Fruit fly (Drosophila melanogaster): ENCODE results near the gene Or85e.

Or85e gene

dm6 chr3R:8642376-8642966, 6.8 kb upstream of the Or85e start (continued):
- TF ChIP-seq CG6813 (GFP tag; optimal IDR thresholded peaks at IDR 0.05): no peak
- no peak for TF ChIP-seq ase (GFP tag; IDR thresholded peaks at IDR 0.05)
- no peak for TF ChIP-seq CG11456 (GFP tag; IDR thresholded peaks at IDR 0.05)
- no peak for TF ChIP-seq sr (GFP tag; IDR thresholded peaks at IDR 0.05)
- TF ChIP-seq toy (GFP tag; IDR thresholded peaks at IDR 0.05): no peak
- no peak for TF ChIP-seq CG13296 (GFP tag; optimal IDR thresholded peaks at IDR 0.05)
- TF ChIP-seq CG10147 (GFP tag; optimal IDR thresholded peaks at IDR 0.05): no peak
- no peak for TF ChIP-seq Neu2 (GFP tag; optimal IDR thresholded peaks at IDR 0.05; ENCODE audit: borderline replicate concordance)
- no peak for TF ChIP-seq CG17361 (GFP tag; IDR thresholded peaks at IDR 0.05)
- TF ChIP-seq sisA (GFP tag; IDR thresholded peaks at IDR 0.05): no peak
- no peak for TF ChIP-seq hbn (GFP tag; IDR thresholded peaks at IDR 0.05; ENCODE audit: partially characterized antibody)
- no peak for TF ChIP-seq HmgD (GFP tag; optimal IDR thresholded peaks at IDR 0.05)
- no peak for TF ChIP-seq CG1832 (GFP tag; optimal IDR thresholded peaks at IDR 0.05)
- no peak for TF ChIP-seq HLH3B (GFP tag; IDR thresholded peaks at IDR 0.05)
- TF ChIP-seq CG10209 (GFP tag; optimal IDR thresholded peaks at IDR 0.05): no peak
- TF ChIP-seq BEAF-32 (GFP tag; optimal IDR thresholded peaks at IDR 0.05): no peak
- no peak for TF ChIP-seq chm (GFP tag; IDR thresholded peaks at IDR 0.05)
- no peak for TF ChIP-seq pros (GFP tag; optimal IDR thresholded peaks at IDR 0.05)
- no peak for TF ChIP-seq Fer2 (tag; optimal IDR thresholded peaks at IDR 0.05)
- TF ChIP-seq CG2199 (GFP tag; IDR thresholded peaks at IDR 0.05): no peak
- TF ChIP-seq stc (GFP tag; IDR thresholded peaks at IDR 0.05): no peak
- TF ChIP-seq lmd (GFP tag; IDR thresholded peaks at IDR 0.05): no peak
- TF ChIP-seq CG2129 (GFP tag; IDR thresholded peaks at IDR 0.05; ENCODE audit: partially characterized antibody): 0 out of 2 replicates have a peak, but pooled peaks have one; percentile 25
- TF ChIP-seq insv (GFP tag; optimal IDR thresholded peaks at IDR 0.05): no peak
- no peak; the same call in 2 of the 3 replicates for TF ChIP-seq zen2 (GFP tag; IDR thresholded peaks at IDR 0.05; ENCODE audit: partially characterized antibody)
- no peak for TF ChIP-seq fd3F (GFP tag; optimal IDR thresholded peaks at IDR 0.05)
- TF ChIP-seq Xrp1 (GFP tag; IDR thresholded peaks at IDR 0.05): 0 out of 2 replicates have a peak, but pooled peaks have one; percentile 11
- TF ChIP-seq kay (GFP tag; optimal IDR thresholded peaks at IDR 0.05): no peak
- TF ChIP-seq CG2889 (GFP tag; IDR thresholded peaks at IDR 0.05): no peak
- TF ChIP-seq CG16815 (GFP tag; optimal IDR thresholded peaks at IDR 0.05): no peak
- no peak for TF ChIP-seq CG13424 (tag; optimal IDR thresholded peaks at IDR 0.05)
- TF ChIP-seq CG2202 (tag; optimal IDR thresholded peaks at IDR 0.05): no peak
- no peak for TF ChIP-seq fd102C (GFP tag; optimal IDR thresholded peaks at IDR 0.05)
- TF ChIP-seq CG12104 (GFP tag; optimal IDR thresholded peaks at IDR 0.05): no peak
- TF ChIP-seq CkIIα-i1 (GFP tag; IDR thresholded peaks at IDR 0.05): no peak
- TF ChIP-seq CG17186 (GFP tag; optimal IDR thresholded peaks at IDR 0.05): no peak
- TF ChIP-seq Sry-β (GFP tag; optimal IDR thresholded peaks at IDR 0.05): no peak
- no peak for TF ChIP-seq CTCF (GFP tag; optimal IDR thresholded peaks at IDR 0.05)
- peak; percentile 75 for TF ChIP-seq exex (tag; optimal IDR thresholded peaks at IDR 0.05)
- TF ChIP-seq tin (GFP tag; optimal IDR thresholded peaks at IDR 0.05): no peak
- TF ChIP-seq CG3163 (GFP tag; optimal IDR thresholded peaks at IDR 0.05): no peak
- TF ChIP-seq CG13287 (GFP tag; IDR thresholded peaks at IDR 0.05; ENCODE audit: partially characterized antibody): peak; percentile 22; the same call in 1 of the 2 replicates
- TF ChIP-seq CG8290 (GFP tag; optimal IDR thresholded peaks at IDR 0.05): no peak
- no peak for TF ChIP-seq CG8290 (tag; optimal IDR thresholded peaks at IDR 0.05)
- TF ChIP-seq D19B (GFP tag; optimal IDR thresholded peaks at IDR 0.05): no peak
- TF ChIP-seq Elba2 (GFP tag; optimal IDR thresholded peaks at IDR 0.05): no peak
- no peak for TF ChIP-seq CG4424 (GFP tag; optimal IDR thresholded peaks at IDR 0.05)
- no peak for TF ChIP-seq CG10267 (tag; optimal IDR thresholded peaks at IDR 0.05)
- no peak for TF ChIP-seq nerfin-1 (tag; optimal IDR thresholded peaks at IDR 0.05)
- peak; percentile 68 for TF ChIP-seq CG16813 (GFP tag; IDR thresholded peaks at IDR 0.05; ENCODE audit: partially characterized antibody)
- no peak for TF ChIP-seq gt (GFP tag; IDR thresholded peaks at IDR 0.05)

All from whole organism, embryonic.